Fruit fly (Drosophila melanogaster): ENCODE data around the gene Pfdn4.

Pfdn4 gene

DNA sequence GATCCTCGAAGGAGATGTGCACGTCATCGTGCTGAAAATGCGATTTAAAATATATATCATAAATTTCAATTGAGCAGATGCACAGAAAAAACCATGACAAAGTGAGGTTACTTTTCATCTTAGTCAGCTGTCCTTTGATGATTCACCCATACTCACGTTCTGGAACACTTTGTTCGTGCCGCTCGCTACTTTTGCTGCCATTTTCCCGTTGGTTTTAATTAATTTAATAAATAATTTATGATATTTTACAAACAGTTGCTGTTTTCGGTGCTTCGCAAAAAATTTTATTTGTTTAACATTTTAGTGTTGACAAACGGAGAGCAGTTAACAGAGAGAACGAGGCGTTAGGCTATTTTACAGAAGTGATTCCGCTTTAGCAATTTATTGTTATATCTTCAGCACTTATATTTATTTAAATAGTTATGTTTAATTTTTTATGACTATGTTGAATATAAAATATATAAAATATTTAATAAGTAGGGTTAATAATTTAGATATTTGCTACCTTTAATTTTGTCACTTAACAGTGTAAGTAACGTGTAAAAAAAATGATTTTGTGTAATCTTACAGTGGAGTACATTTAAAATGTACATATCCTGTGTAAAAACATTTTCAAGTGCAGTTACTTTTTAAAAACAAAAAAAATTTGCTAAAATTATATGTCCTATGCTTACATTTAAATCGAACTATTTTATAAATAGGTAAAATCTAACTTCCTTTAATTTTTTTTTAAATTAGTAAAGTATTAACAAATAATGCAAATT lies at the start of gene Pfdn4:
Gene Pfdn4, minus strand, starts transcription at position 265 of the 764 bp plus-strand sequence.
- no peak for TF ChIP-seq pad (GFP tag; optimal IDR thresholded peaks at IDR 0.05)
- peak; percentile 14 for TF ChIP-seq CG14711 (tag; optimal IDR thresholded peaks at IDR 0.05)
- peak; percentile 1 for TF ChIP-seq kay (GFP tag; ENCODE audit: borderline replicate concordance)
- no peak for TF ChIP-seq CG12768 (GFP tag; optimal IDR thresholded peaks at IDR 0.05)

DNA sequence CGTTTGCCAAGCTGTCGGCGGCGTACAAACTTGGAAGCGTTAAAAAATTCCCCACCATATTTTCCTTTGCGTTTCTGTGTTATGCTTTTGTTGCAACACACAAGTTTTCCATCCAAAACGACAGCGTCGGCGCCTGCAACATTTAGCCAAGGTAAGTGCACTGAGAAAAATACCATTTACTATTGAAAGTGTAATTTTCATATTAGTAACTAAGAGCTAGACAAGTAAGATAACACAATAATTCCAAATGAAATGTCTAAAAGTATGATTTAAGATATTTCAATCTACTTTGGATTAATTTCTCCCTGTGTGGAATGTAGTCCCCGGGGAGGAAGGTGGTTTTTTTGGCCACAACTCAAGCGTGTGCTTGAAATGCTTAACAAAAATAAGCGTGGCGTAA lies 18.0 kb upstream of the Pfdn4 start:
- TF ChIP-seq CG1620 (GFP tag; optimal IDR thresholded peaks at IDR 0.05) (no peak), pad (GFP tag; optimal IDR thresholded peaks at IDR 0.05) (no peak), cnc (optimal IDR thresholded peaks at IDR 0.05) (no peak), Hr96 (GFP tag; optimal IDR thresholded peaks at IDR 0.05) (no peak), CG7045 (GFP tag; optimal IDR thresholded peaks at IDR 0.05) (no peak), Crg-1 (GFP tag; optimal IDR thresholded peaks at IDR 0.05) (no peak), CG7101 (tag; optimal IDR thresholded peaks at IDR 0.05) (no peak), ovo (GFP tag; optimal IDR thresholded peaks at IDR 0.05) (no peak), CG5204 (GFP tag; optimal IDR thresholded peaks at IDR 0.05) (no peak), Clk (GFP tag; optimal IDR thresholded peaks at IDR 0.05) (no peak)

DNA sequence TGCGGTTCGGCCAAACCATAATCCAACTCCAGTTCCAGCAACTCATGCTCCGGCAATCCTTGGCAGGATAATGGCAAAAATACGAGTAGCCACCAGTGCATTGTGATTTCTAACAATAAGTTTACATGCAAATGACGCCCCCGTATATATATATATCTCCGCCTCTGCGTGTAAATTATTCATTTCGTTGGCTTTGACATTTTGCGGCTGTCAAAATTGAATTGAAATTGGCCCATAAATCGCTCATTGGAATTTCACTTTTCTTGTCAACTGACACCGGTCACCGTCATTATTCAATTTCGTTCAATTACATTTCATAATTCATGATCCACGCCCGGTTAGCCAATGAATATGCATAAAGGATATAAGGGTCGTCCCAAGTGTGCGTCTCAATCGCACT lies 14.9 kb upstream of the Pfdn4 start, which contains the start of gene Ir64a:
Gene Ir64a, minus strand, starts transcription at position 101 of the 400 bp plus-strand sequence.
- TF ChIP-seq Crg-1 (GFP tag; optimal IDR thresholded peaks at IDR 0.05), result no peak
- no peak for TF ChIP-seq CG7045 (GFP tag; optimal IDR thresholded peaks at IDR 0.05)
- TF ChIP-seq ovo (GFP tag; optimal IDR thresholded peaks at IDR 0.05), result no peak
- no peak for TF ChIP-seq tj (GFP tag; optimal IDR thresholded peaks at IDR 0.05)
- no peak for TF ChIP-seq bab1 (GFP tag; optimal IDR thresholded peaks at IDR 0.05)
- no peak for TF ChIP-seq CG1620 (GFP tag; optimal IDR thresholded peaks at IDR 0.05)
- TF ChIP-seq Hr96 (GFP tag; optimal IDR thresholded peaks at IDR 0.05), result no peak
- no peak for TF ChIP-seq Clk (GFP tag; optimal IDR thresholded peaks at IDR 0.05)
- TF ChIP-seq Mnt (GFP tag; optimal IDR thresholded peaks at IDR 0.05), result no peak

DNA sequence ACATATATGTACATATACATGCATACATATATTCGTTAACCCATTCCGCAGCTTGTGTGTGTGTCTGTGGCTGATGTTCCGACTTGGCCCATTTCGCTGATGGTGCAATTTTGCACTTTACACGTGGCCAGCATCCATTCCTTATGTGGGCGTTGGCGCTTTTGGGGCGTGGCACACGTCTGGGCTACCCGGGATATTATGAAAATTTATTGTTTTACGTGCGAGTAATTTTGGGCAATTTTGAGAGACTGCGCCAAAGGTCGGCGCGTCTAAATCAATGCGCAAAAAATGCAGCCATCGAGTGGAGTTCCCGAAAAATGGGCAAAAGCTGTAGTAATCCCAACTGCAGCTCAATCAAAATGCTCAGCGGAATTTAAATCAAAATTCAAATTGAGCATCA lies 4.2 kb upstream of the Pfdn4 start:
- TF ChIP-seq CG7101 (tag; optimal IDR thresholded peaks at IDR 0.05), result no peak
- TF ChIP-seq CG12768 (GFP tag; optimal IDR thresholded peaks at IDR 0.05), result no peak
- no peak for TF ChIP-seq CG7045 (GFP tag; optimal IDR thresholded peaks at IDR 0.05)
- TF ChIP-seq cic (GFP tag; optimal IDR thresholded peaks at IDR 0.05), result no peak
- no peak for TF ChIP-seq cnc (optimal IDR thresholded peaks at IDR 0.05)
- TF ChIP-seq toe (GFP tag; optimal IDR thresholded peaks at IDR 0.05), result no peak
- no peak for TF ChIP-seq ovo (GFP tag; optimal IDR thresholded peaks at IDR 0.05)
- TF ChIP-seq CG11617 (GFP tag; optimal IDR thresholded peaks at IDR 0.05), result no peak
- no peak for TF ChIP-seq Mnt (GFP tag; optimal IDR thresholded peaks at IDR 0.05)
- no peak for TF ChIP-seq tj (GFP tag; optimal IDR thresholded peaks at IDR 0.05)
- TF ChIP-seq CG5204 (GFP tag; optimal IDR thresholded peaks at IDR 0.05), result no peak
- no peak for TF ChIP-seq Clk (GFP tag; optimal IDR thresholded peaks at IDR 0.05)
- no peak for TF ChIP-seq bab1 (GFP tag; optimal IDR thresholded peaks at IDR 0.05)
- no peak for TF ChIP-seq Hr96 (GFP tag; optimal IDR thresholded peaks at IDR 0.05)

DNA sequence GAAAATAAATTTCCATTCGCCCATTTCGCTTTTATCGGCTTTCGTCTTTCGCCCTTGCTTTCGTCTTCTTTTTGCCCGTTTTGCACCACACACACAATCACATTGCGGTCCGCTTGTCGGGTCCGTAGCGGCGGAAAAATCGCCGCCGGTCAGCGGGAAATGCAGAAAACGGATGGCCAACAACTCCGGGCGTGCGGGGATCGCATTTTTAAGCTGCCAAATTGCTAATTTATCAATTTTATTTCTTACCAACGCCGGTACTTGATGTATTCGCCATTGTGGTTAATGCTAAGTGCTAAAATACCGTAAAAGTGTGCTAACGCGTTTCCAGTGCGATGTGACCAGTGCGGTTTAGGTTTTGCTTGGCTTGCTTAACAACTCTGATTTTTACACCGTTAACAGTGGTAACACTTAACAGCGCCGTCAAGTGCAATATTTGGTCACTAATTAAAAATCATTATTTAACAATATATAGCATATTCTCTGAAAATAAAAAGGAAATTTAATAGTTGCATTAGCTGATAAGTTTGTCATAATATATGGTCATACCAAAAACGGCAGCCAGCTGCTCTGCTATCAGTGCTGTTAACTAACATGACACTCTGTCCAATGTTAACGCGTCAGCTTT lies 1.8 kb downstream of the Pfdn4 start, which contains the start of the genes Uev1A and Membrin:
Gene Uev1A, minus strand, starts transcription at position 346 of the 628 bp plus-strand sequence.
Gene Membrin, plus strand, starts transcription at position 576 of the 628 bp plus-strand sequence.
- TF ChIP-seq toe (GFP tag; optimal IDR thresholded peaks at IDR 0.05) (no peak), pad (GFP tag; optimal IDR thresholded peaks at IDR 0.05) (peak; percentile 9), CG14711 (tag; optimal IDR thresholded peaks at IDR 0.05) (peak; percentile 84), CG12768 (GFP tag; optimal IDR thresholded peaks at IDR 0.05) (peak; percentile 66)

DNA sequence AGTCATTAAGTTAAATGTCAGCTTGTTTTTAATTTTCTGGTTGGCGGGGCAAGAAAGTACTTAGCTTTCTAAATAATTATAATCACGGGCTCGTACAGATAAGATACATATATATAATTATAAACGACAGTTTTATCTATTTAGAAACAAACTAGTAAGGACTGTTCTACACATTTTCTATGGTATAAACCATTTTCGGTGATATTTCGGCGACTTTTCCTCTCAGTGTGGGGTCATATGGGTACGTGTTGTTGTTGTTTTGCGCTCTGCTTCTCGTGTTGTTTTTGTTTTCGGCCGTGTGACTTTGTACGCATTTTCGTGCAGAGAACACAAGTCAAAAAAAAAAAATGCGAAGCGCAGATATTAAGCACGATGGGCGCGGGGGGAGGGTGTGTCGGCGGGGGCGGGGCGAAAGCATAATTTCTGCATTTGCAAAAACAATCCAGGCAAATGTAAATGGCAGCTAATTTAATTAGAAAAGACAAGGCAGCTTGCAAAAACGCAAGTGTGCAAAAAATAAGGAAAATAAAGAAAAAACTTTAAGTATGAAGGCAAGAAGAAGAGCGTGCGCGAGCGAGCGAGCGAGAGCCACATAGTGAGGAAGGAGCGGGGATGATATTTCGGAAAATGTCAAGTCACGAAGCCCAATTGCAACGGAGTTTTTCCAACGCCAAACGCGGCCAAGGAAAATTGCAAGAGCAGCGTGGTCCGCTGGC lies 2.5 kb downstream of the Pfdn4 start:
- TF ChIP-seq kay (GFP tag; ENCODE audit: borderline replicate concordance) (no peak), CG5204 (GFP tag; optimal IDR thresholded peaks at IDR 0.05) (no peak), cnc (optimal IDR thresholded peaks at IDR 0.05) (peak; percentile 63 to 90), Clk (GFP tag; optimal IDR thresholded peaks at IDR 0.05) (no peak), Mnt (GFP tag; optimal IDR thresholded peaks at IDR 0.05) (no peak), CG7101 (tag; optimal IDR thresholded peaks at IDR 0.05) (no peak), CG11617 (GFP tag; optimal IDR thresholded peaks at IDR 0.05) (peak; percentile 9), tj (GFP tag; optimal IDR thresholded peaks at IDR 0.05) (peak; percentile 87)

Data from whole organism, adult.